Worm (Caenorhabditis elegans) whole organism, L1 larva: Measurements from ENCODE around the gene ZK1320.13.

Source experiments
- aly-2 ChIP-seq: fragments of 150-350 bp; optimal IDR thresholded peaks from 2 replicates; lab custom pipeline; 2014; ENCODE audit warnings: missing biosample characterization, missing genetic modification characterization
- blmp-1 ChIP-seq: fragments of 150-350 bp; optimal IDR thresholded peaks from 2 replicates; lab custom pipeline; 2014; ENCODE audit warnings: missing biosample characterization, missing genetic modification characterization
- fos-1 ChIP-seq: fragments of 150-350 bp; optimal IDR thresholded peaks from 2 replicates; lab custom pipeline; 2014; ENCODE audit warnings: missing biosample characterization, missing genetic modification characterization
- lin-13 ChIP-seq: fragments of 150-350 bp; optimal IDR thresholded peaks from 2 replicates; lab custom pipeline; 2014; ENCODE audit warnings: missing biosample characterization, missing genetic modification reagents, missing genetic modification characterization
- lin-35 ChIP-seq, 2 experiments: fragments of 150-350 bp; optimal IDR thresholded peaks; 2 replicates each; lab custom pipeline; 2014; ENCODE audit warnings: missing biosample characterization in 2 of 2, missing genetic modification characterization in 2 of 2, missing genetic modification reagents in 2 of 2
- lsy-2 ChIP-seq, 2 experiments: fragments of 150-350 bp; optimal IDR thresholded peaks; 2 replicates each; lab custom pipeline; 2014; ENCODE audit warnings: missing biosample characterization in 2 of 2, missing genetic modification characterization in 2 of 2
- mdl-1 ChIP-seq, 2 experiments: fragments of 150-350 bp; optimal IDR thresholded peaks; 2 replicates each; lab custom pipeline; 2014 to 2017; ENCODE audit warnings: missing biosample characterization in 2 of 2, missing genetic modification characterization in 2 of 2, inconsistent platforms in 1 of 2
- nhr-11 ChIP-seq: fragments of 150-350 bp; optimal IDR thresholded peaks from 2 replicates; lab custom pipeline; 2014; ENCODE audit warnings: missing biosample characterization, missing genetic modification characterization
- nhr-237 ChIP-seq: fragments of 150-350 bp; optimal IDR thresholded peaks from 2 replicates; lab custom pipeline; 2014; ENCODE audit warnings: missing biosample characterization, missing genetic modification characterization
- pqm-1 ChIP-seq: sonication (generic microtip); optimal IDR thresholded peaks from 3 replicates; lab custom pipeline; 2017; ENCODE audit warnings: missing biosample characterization, missing genetic modification characterization
- rnt-1 ChIP-seq: sonication (generic microtip); optimal IDR thresholded peaks from 2 replicates; lab custom pipeline; 2016; ENCODE audit warnings: mild to moderate bottlenecking, missing genetic modification characterization, moderate library complexity, missing compliant biosample characterization
- sox-4 ChIP-seq: sonication (generic microtip); optimal IDR thresholded peaks from 2 replicates; lab custom pipeline; 2016; ENCODE audit warnings: missing genetic modification characterization, missing compliant biosample characterization

- TF ChIP-seq fos-1 (no peak), aly-2 (tag; lab: Kevin White, UChicago) (no peak), mdl-1 (tag; optimal IDR thresholded peaks at IDR 0.05; lab: Kevin White, UChicago) (no peak), lin-35 (GFP tag; optimal IDR thresholded peaks at IDR 0.05; lab: Kevin White, UChicago) (no peak), sox-4 (tag; lab: Kevin White, UChicago) (no peak), lsy-2 (tag; optimal IDR thresholded peaks at IDR 0.05; lab: Kevin White, UChicago) (no peak), rnt-1 (tag; lab: Kevin White, UChicago) (no peak), nhr-237 (tag; lab: Kevin White, UChicago) (no peak), nhr-11 (tag; lab: Kevin White, UChicago) (no peak), lin-13 (no peak), blmp-1 (no peak), pqm-1 (no peak)
These were observed 44.3 kb upstream of the ZK1320.13 start, which contains the start of gene ZK1307.7 for ce11 chrII:9636300-9636699.
